Fruit fly (Drosophila melanogaster) whole organism, embryonic: Measurements from ENCODE around the gene CG1136.

Experiments used
- Atf6 ChIP-seq: fragments of 200-800 bp; sonication (Bioruptor generic); IDR thresholded peaks from 2 replicates; pipeline ENCODE4 v1.3.6; 2022; ENCODE audit warnings: missing biosample characterization, missing genetic modification characterization
- Awh ChIP-seq: fragments of 200-800 bp; sonication (Bioruptor generic); IDR thresholded peaks from 2 replicates; pipeline ENCODE4, ENCODE4 v1.3.6; 2022; ENCODE audit warnings: missing biosample characterization, missing genetic modification characterization
- CG10209 ChIP-seq: fragments of 200-800 bp; sonication (Bioruptor generic); optimal IDR thresholded peaks from 3 replicates; lab custom pipeline; 2017; ENCODE audit warnings: missing biosample characterization, mild to moderate bottlenecking, missing genetic modification characterization, missing genetic modification reagents
- CG10543 ChIP-seq: fragments of 200-800 bp; sonication (Bioruptor generic); optimal IDR thresholded peaks from 3 replicates; lab custom pipeline; 2017; ENCODE audit warnings: missing biosample characterization, mild to moderate bottlenecking, missing genetic modification characterization, moderate library complexity
- CG11560 ChIP-seq: fragments of 200-800 bp; sonication (Bioruptor generic); IDR thresholded peaks from 3 replicates; pipeline ENCODE4 v1.3.6; 2022; ENCODE audit warnings: missing biosample characterization, missing genetic modification characterization
- CG12219 ChIP-seq: fragments of 200-800 bp; sonication (Bioruptor generic); optimal IDR thresholded peaks from 3 replicates; lab custom pipeline; 2018; ENCODE audit warnings: missing biosample characterization, mild to moderate bottlenecking, missing genetic modification characterization
- CG14667 ChIP-seq: fragments of 200-800 bp; sonication (Bioruptor generic); IDR thresholded peaks from 2 replicates; pipeline ENCODE4 v1.3.6; 2022; ENCODE audit warnings: missing biosample characterization, missing genetic modification characterization
- CG1602 ChIP-seq: fragments of 200-800 bp; sonication (Bioruptor generic); optimal IDR thresholded peaks from 3 replicates; lab custom pipeline; 2016; ENCODE audit warnings: missing biosample characterization, missing genetic modification characterization
- CG2116 ChIP-seq: fragments of 200-800 bp; sonication (Bioruptor generic); optimal IDR thresholded peaks from 3 replicates; lab custom pipeline; 2018; ENCODE audit warnings: missing biosample characterization, mild to moderate bottlenecking, missing genetic modification characterization
- CG2129 ChIP-seq: fragments of 200-800 bp; sonication (Bioruptor generic); IDR thresholded peaks from 2 replicates; pipeline ENCODE4 v1.3.6; 2022; ENCODE audit warnings: missing biosample characterization, missing genetic modification characterization; ENCODE audit not compliant: partially characterized antibody
- CG2678 ChIP-seq: fragments of 200-800 bp; sonication (Bioruptor generic); optimal IDR thresholded peaks from 3 replicates; lab custom pipeline; 2019; ENCODE audit warnings: missing biosample characterization, mild to moderate bottlenecking, missing genetic modification characterization, moderate library complexity
- CG31388 ChIP-seq: fragments of 200-800 bp; sonication (Bioruptor generic); optimal IDR thresholded peaks from 2 replicates; lab custom pipeline; 2016; ENCODE audit warnings: missing biosample characterization, missing genetic modification characterization
- CG3838 ChIP-seq: fragments of 200-800 bp; sonication (Bioruptor generic); optimal IDR thresholded peaks from 3 replicates; lab custom pipeline; 2016; ENCODE audit warnings: missing biosample characterization, missing genetic modification characterization
- CG4617 ChIP-seq: fragments of 200-800 bp; sonication (Bioruptor generic); optimal IDR thresholded peaks from 3 replicates; lab custom pipeline; 2016; ENCODE audit warnings: missing biosample characterization, missing genetic modification characterization, borderline replicate concordance
- CG4707 ChIP-seq: fragments of 200-800 bp; sonication (Bioruptor generic); optimal IDR thresholded peaks from 2 replicates; lab custom pipeline; 2018; ENCODE audit warnings: missing biosample characterization, mild to moderate bottlenecking, missing genetic modification characterization, moderate library complexity
- CG6272 ChIP-seq: fragments of 200-800 bp; sonication (Bioruptor generic); IDR thresholded peaks from 2 replicates; pipeline ENCODE4 v1.3.6; 2022; ENCODE audit warnings: missing biosample characterization, missing genetic modification characterization
- CG7556 ChIP-seq: fragments of 200-800 bp; sonication (Bioruptor generic); optimal IDR thresholded peaks from 2 replicates; lab custom pipeline; 2017; ENCODE audit warnings: missing biosample characterization, mild to moderate bottlenecking, missing genetic modification characterization
- CG7745 ChIP-seq: fragments of 200-800 bp; sonication (Bioruptor generic); optimal IDR thresholded peaks from 2 replicates; lab custom pipeline; 2018; ENCODE audit warnings: missing biosample characterization, mild to moderate bottlenecking, missing genetic modification characterization, moderate library complexity
- CG8765 ChIP-seq: fragments of 200-800 bp; sonication (Bioruptor generic); IDR thresholded peaks from 2 replicates; pipeline ENCODE4 v1.3.6; 2022; ENCODE audit warnings: missing biosample characterization, missing genetic modification characterization
- CG8944 ChIP-seq: fragments of 200-800 bp; sonication (Bioruptor generic); optimal IDR thresholded peaks from 3 replicates; lab custom pipeline; 2016; ENCODE audit warnings: missing biosample characterization, missing genetic modification characterization
- CG9797 ChIP-seq: fragments of 200-800 bp; sonication (Bioruptor generic); optimal IDR thresholded peaks from 3 replicates; lab custom pipeline; 2018; ENCODE audit warnings: missing biosample characterization, mild to moderate bottlenecking, missing genetic modification characterization
- Camta ChIP-seq: fragments of 200-800 bp; sonication (Bioruptor generic); optimal IDR thresholded peaks from 2 replicates; lab custom pipeline; 2016; ENCODE audit warnings: missing biosample characterization, missing genetic modification characterization
- Chrac-16 ChIP-seq: fragments of 200-800 bp; sonication (Bioruptor generic); optimal IDR thresholded peaks from 3 replicates; lab custom pipeline; 2016; ENCODE audit warnings: missing biosample characterization, missing genetic modification characterization
- Dbx ChIP-seq: fragments of 200-800 bp; sonication (Bioruptor generic); IDR thresholded peaks from 3 replicates; pipeline ENCODE4 v1.3.6; 2022; ENCODE audit warnings: missing biosample characterization, missing genetic modification characterization
- Deaf1 ChIP-seq: fragments of 200-800 bp; optimal IDR thresholded peaks from 3 replicates; lab custom pipeline; 2019; ENCODE audit warnings: missing biosample characterization, mild to moderate bottlenecking, missing genetic modification characterization, moderate library complexity
- Gug ChIP-seq: fragments of 200-800 bp; sonication (Bioruptor generic); IDR thresholded peaks from 4 replicates; pipeline ENCODE4 v1.3.6; 2022; ENCODE audit warnings: missing biosample characterization, missing genetic modification characterization
- Hmx ChIP-seq: fragments of 200-800 bp; sonication (Bioruptor generic); optimal IDR thresholded peaks from 2 replicates; lab custom pipeline; 2016; ENCODE audit warnings: missing biosample characterization, missing genetic modification characterization
- Lim3 ChIP-seq: fragments of 200-800 bp; sonication (Bioruptor generic); IDR thresholded peaks from 2 replicates; pipeline ENCODE4 v1.3.6; 2022; ENCODE audit warnings: missing biosample characterization, missing genetic modification characterization
- Mad ChIP-seq: fragments of 200-800 bp; sonication (Bioruptor generic); optimal IDR thresholded peaks from 2 replicates; lab custom pipeline; 2016; ENCODE audit warnings: missing biosample characterization, missing genetic modification characterization
- Mrtf ChIP-seq: fragments of 200-800 bp; sonication (Bioruptor generic); IDR thresholded peaks from 3 replicates; pipeline ENCODE4 v1.3.6; 2022; ENCODE audit warnings: missing biosample characterization, missing genetic modification characterization
- NfI ChIP-seq: fragments of 200-800 bp; sonication (Bioruptor generic); optimal IDR thresholded peaks from 3 replicates; lab custom pipeline; 2018; ENCODE audit warnings: missing biosample characterization, mild to moderate bottlenecking, missing genetic modification characterization, moderate library complexity
- Optix ChIP-seq: fragments of 200-800 bp; sonication (Bioruptor generic); IDR thresholded peaks from 3 replicates; pipeline ENCODE4 v1.3.6; 2022; ENCODE audit warnings: missing biosample characterization, missing genetic modification characterization
- Tbp ChIP-seq: fragments of >200 bp; optimal IDR thresholded peaks from 2 replicates; lab custom pipeline; 2018; ENCODE audit warnings: missing biosample characterization, missing genetic modification characterization
- Xrp1 ChIP-seq: fragments of 200-800 bp; sonication (Bioruptor generic); IDR thresholded peaks from 2 replicates; pipeline ENCODE4 v1.3.6; 2022; ENCODE audit warnings: missing biosample characterization, missing genetic modification characterization
- ash1 ChIP-seq: fragments of 200-800 bp; sonication (Bioruptor generic); optimal IDR thresholded peaks from 2 replicates; lab custom pipeline; 2018; ENCODE audit warnings: missing biosample characterization, mild to moderate bottlenecking, missing genetic modification characterization
- chinmo ChIP-seq: fragments of 200-800 bp; sonication (Bioruptor generic); IDR thresholded peaks from 4 replicates; pipeline ENCODE4 v1.3.6; 2022; ENCODE audit warnings: missing biosample characterization, missing genetic modification characterization; ENCODE audit not compliant: partially characterized antibody
- da ChIP-seq: fragments of 200-800 bp; sonication (Bioruptor generic); optimal IDR thresholded peaks from 2 replicates; lab custom pipeline; 2016; ENCODE audit warnings: missing biosample characterization, missing genetic modification characterization
- dmrt11E ChIP-seq: fragments of 200-800 bp; sonication (Bioruptor generic); optimal IDR thresholded peaks from 3 replicates; lab custom pipeline; 2018; ENCODE audit warnings: missing biosample characterization, mild to moderate bottlenecking, missing genetic modification characterization, moderate library complexity
- dpn ChIP-seq, 2 experiments: fragments of 200-800 bp; sonication (Bioruptor generic); optimal IDR thresholded peaks; 3 replicates each; lab custom pipeline; 2016; ENCODE audit warnings: missing biosample characterization in 2 of 2, missing genetic modification characterization in 2 of 2
- fd102C ChIP-seq: fragments of 200-800 bp; sonication (Bioruptor generic); optimal IDR thresholded peaks from 2 replicates; lab custom pipeline; 2018; ENCODE audit warnings: missing biosample characterization, mild to moderate bottlenecking, missing genetic modification characterization, moderate library complexity
- her ChIP-seq: fragments of 200-800 bp; sonication (Bioruptor generic); optimal IDR thresholded peaks from 2 replicates; lab custom pipeline; 2016; ENCODE audit warnings: missing biosample characterization, missing genetic modification characterization
- ind ChIP-seq: fragments of 200-800 bp; sonication (Bioruptor generic); optimal IDR thresholded peaks from 3 replicates; lab custom pipeline; 2016; ENCODE audit warnings: missing biosample characterization, missing genetic modification characterization
- luna ChIP-seq: fragments of 200-800 bp; sonication (Bioruptor generic); optimal IDR thresholded peaks from 2 replicates; lab custom pipeline; 2016; ENCODE audit warnings: missing biosample characterization, missing genetic modification characterization
- ranshi ChIP-seq: fragments of 200-800 bp; sonication (Bioruptor generic); IDR thresholded peaks from 2 replicates; pipeline ENCODE4 v1.3.6; 2022; ENCODE audit warnings: missing biosample characterization, missing genetic modification characterization
- row ChIP-seq: fragments of 200-800 bp; sonication (Bioruptor generic); IDR thresholded peaks from 3 replicates; pipeline ENCODE4 v1.3.6; 2022; ENCODE audit warnings: missing biosample characterization, missing genetic modification characterization
- sd ChIP-seq: fragments of 200-800 bp; sonication (Bioruptor generic); optimal IDR thresholded peaks from 3 replicates; lab custom pipeline; 2018; ENCODE audit warnings: missing biosample characterization, mild to moderate bottlenecking, missing genetic modification characterization, moderate library complexity
- sens ChIP-seq: fragments of 200-800 bp; sonication (Bioruptor generic); peaks from one replicate; lab custom pipeline; 2016; ENCODE audit warnings: missing biosample characterization, missing genetic modification characterization
- tgo ChIP-seq: fragments of 200-800 bp; sonication (Bioruptor generic); IDR thresholded peaks from 3 replicates; pipeline ENCODE4 v1.3.6; 2022; ENCODE audit warnings: missing biosample characterization, missing genetic modification characterization
- tin ChIP-seq: fragments of 200-800 bp; sonication (Bioruptor generic); optimal IDR thresholded peaks from 3 replicates; lab custom pipeline; 2016; ENCODE audit warnings: missing biosample characterization, missing genetic modification characterization
- tio ChIP-seq: fragments of 200-800 bp; sonication (Bioruptor generic); optimal IDR thresholded peaks from 2 replicates; lab custom pipeline; 2017; ENCODE audit warnings: missing biosample characterization, missing genetic modification characterization, inconsistent platforms
- twi ChIP-seq: fragments of 200-800 bp; optimal IDR thresholded peaks from 2 replicates; lab custom pipeline; 2019; ENCODE audit warnings: missing biosample characterization, mild to moderate bottlenecking, missing genetic modification characterization, moderate library complexity
- zf30C ChIP-seq: fragments of 200-800 bp; sonication (Bioruptor generic); optimal IDR thresholded peaks from 3 replicates; lab custom pipeline; 2018; ENCODE audit warnings: missing biosample characterization, mild to moderate bottlenecking, missing genetic modification characterization

Gene CG1136

dm6 chr3L:4016754-4017153 lies 29.6 kb upstream of the CG1136 start (continued):
- TF ChIP-seq CG10543 (GFP tag; lab: Kevin White, UChicago), result no peak
- peak; percentile 61; the same call in 1 of the 3 replicates for TF ChIP-seq Mrtf (GFP tag; lab: Robert Waterston, UW)
- peak; percentile 36 for TF ChIP-seq Camta
- TF ChIP-seq sd (tag; lab: Kevin White, UChicago), result no peak
- peak; percentile 74 for TF ChIP-seq row (GFP tag; lab: Robert Waterston, UW)
- TF ChIP-seq ind, result peak; percentile 58
- peak; percentile 65 for TF ChIP-seq CG12219 (GFP tag; lab: Kevin White, UChicago)
- peak; percentile 57 for TF ChIP-seq CG6272 (GFP tag; lab: Robert Waterston, UW)
- TF ChIP-seq zf30C (GFP tag; lab: Kevin White, UChicago), result no peak
- peak; percentile 81 for TF ChIP-seq tin (GFP tag; lab: Kevin White, UChicago)
- TF ChIP-seq ranshi (GFP tag; lab: Robert Waterston, UW), result peak; percentile 78; the same call in 1 of the 2 replicates
- no peak for TF ChIP-seq CG2116 (GFP tag; lab: Kevin White, UChicago)
- TF ChIP-seq CG8765, result peak; percentile 75; the same call in 1 of the 2 replicates
- TF ChIP-seq dmrt11E (tag; lab: Kevin White, UChicago), result peak; percentile 88
- no peak for TF ChIP-seq CG9797 (GFP tag; lab: Kevin White, UChicago)
- peak; percentile 54 for TF ChIP-seq twi (tag; lab: Kevin White, UChicago)
- TF ChIP-seq ash1 (GFP tag; lab: Kevin White, UChicago), result no peak
- no peak for TF ChIP-seq CG7745
- TF ChIP-seq CG11560 (tag; lab: Robert Waterston, UW), result peak; percentile 34; the same call in 1 of the 3 replicates
- TF ChIP-seq Mad (GFP tag; lab: Kevin White, UChicago), result peak; percentile 24
- peak; percentile 12 for TF ChIP-seq da (GFP tag; lab: Kevin White, UChicago)
- peak; percentile 61 for TF ChIP-seq CG8944
- TF ChIP-seq Deaf1 (tag; lab: Kevin White, UChicago), result no peak
- peak; percentile 59 for TF ChIP-seq CG2678 (tag; lab: Kevin White, UChicago)
- no peak for TF ChIP-seq Tbp (GFP tag; lab: Kevin White, UChicago)
- no peak for TF ChIP-seq Hmx
- TF ChIP-seq CG31388 (GFP tag; lab: Kevin White, UChicago), result peak; percentile 28
- peak; percentile 16 for TF ChIP-seq CG4617 (GFP tag; lab: Kevin White, UChicago)
- no peak for TF ChIP-seq CG3838 (GFP tag; lab: Kevin White, UChicago)
- no peak for TF ChIP-seq chinmo (GFP tag; lab: Robert Waterston, UW)
- peak; percentile 27 for TF ChIP-seq CG7556
- peak; percentile 75; the same call in 3 of the 4 replicates for TF ChIP-seq Gug
- peak; percentile 63 for TF ChIP-seq CG4707
- no peak for TF ChIP-seq CG2129
- peak; percentile 47 for TF ChIP-seq CG10209 (GFP tag; lab: Kevin White, UChicago)
- TF ChIP-seq Xrp1 (GFP tag; lab: Robert Waterston, UW), result peak; percentile 86
- TF ChIP-seq tio (GFP tag; lab: Kevin White, UChicago), result peak; percentile 35
- peak; percentile 81; the same call in 2 of the 3 replicates for TF ChIP-seq Optix (GFP tag; lab: Robert Waterston, UW)
- no peak for TF ChIP-seq Dbx (GFP tag; lab: Robert Waterston, UW)
- TF ChIP-seq CG1602 (GFP tag; lab: Kevin White, UChicago), result peak; percentile 62
- no peak for TF ChIP-seq fd102C (GFP tag; lab: Kevin White, UChicago)
- TF ChIP-seq Chrac-16 (GFP tag; lab: Kevin White, UChicago), result peak; percentile 75
- peak; percentile 59 for TF ChIP-seq tgo (GFP tag; lab: Robert Waterston, UW)
- peak; percentile 60 to 71 for TF ChIP-seq dpn (GFP tag; optimal IDR thresholded peaks at IDR 0.05; lab: Kevin White, UChicago)
- no peak for TF ChIP-seq Atf6
- TF ChIP-seq sens, result peak; percentile 97
- TF ChIP-seq her (GFP tag; lab: Kevin White, UChicago), result peak; percentile 12
- peak; percentile 52; the same call in 1 of the 2 replicates for TF ChIP-seq CG14667
- no peak for TF ChIP-seq luna (GFP tag; lab: Kevin White, UChicago)
- peak; percentile 44 for TF ChIP-seq NfI (GFP tag; lab: Kevin White, UChicago)
- peak; percentile 55; the same call in 1 of the 2 replicates for TF ChIP-seq Awh (GFP tag; lab: Robert Waterston, UW)
- TF ChIP-seq Lim3, result no peak
